Worm (Caenorhabditis elegans): Measurements from ENCODE around the gene abu-8.

ce11 chrV:5157660-5158059 is 36.7 kb downstream of the abu-8 start, which contains the start of gene srx-39:
- TF ChIP-seq nfya-1 (tag; optimal IDR thresholded peaks at IDR 0.05; ENCODE audit: insufficient read depth), result no peak
- no peak for TF ChIP-seq nhr-11 (tag; optimal IDR thresholded peaks at IDR 0.05)
- TF ChIP-seq egl-27 (tag; optimal IDR thresholded peaks at IDR 0.05), result no peak
- TF ChIP-seq mdl-1 (tag; optimal IDR thresholded peaks at IDR 0.05), result no peak

Measured in whole organism, L3 larva.